Fruit fly (Drosophila melanogaster): Measurements from ENCODE around the gene Saf-B.

Saf-B gene

dm6 chr3R:24771273-24772231 lies 45.7 kb upstream of the Saf-B start, which contains the start of gene CG42331 (continued):
- peak; percentile 39 for TF ChIP-seq Camta (GFP tag; optimal IDR thresholded peaks at IDR 0.05)
- peak; percentile 71 for TF ChIP-seq Adf1 (GFP tag; IDR thresholded peaks at IDR 0.05)
- TF ChIP-seq HLH3B (GFP tag; IDR thresholded peaks at IDR 0.05) = peak; percentile 42; the same call in 1 of the 2 replicates
- peak; percentile 7 for TF ChIP-seq Vsx1 (GFP tag; optimal IDR thresholded peaks at IDR 0.05)
- TF ChIP-seq HLHmδ (GFP tag; optimal IDR thresholded peaks at IDR 0.05) = no peak
- peak; percentile 54 for TF ChIP-seq CG4820 (GFP tag; optimal IDR thresholded peaks at IDR 0.05)
- peak; percentile 28; the same call in 1 of the 2 replicates for TF ChIP-seq sob (GFP tag; IDR thresholded peaks at IDR 0.05)
- TF ChIP-seq CG34224 (GFP tag; IDR thresholded peaks at IDR 0.05; ENCODE audit: partially characterized antibody) = no peak
- no peak for TF ChIP-seq insv (GFP tag; optimal IDR thresholded peaks at IDR 0.05)
- peak; percentile 9 for TF ChIP-seq disco-r (GFP tag; optimal IDR thresholded peaks at IDR 0.05)
- peak; percentile 66 for TF ChIP-seq ATbp (GFP tag; optimal IDR thresholded peaks at IDR 0.05)
- TF ChIP-seq CG6175 (GFP tag; IDR thresholded peaks at IDR 0.05) = peak; percentile 18; the same call in 1 of the 3 replicates
- peak; percentile 52 for TF ChIP-seq CG4424 (GFP tag; optimal IDR thresholded peaks at IDR 0.05)
- TF ChIP-seq Eip74EF (GFP tag; optimal IDR thresholded peaks at IDR 0.05) = peak in 1 of 2 experiments; percentile 77
- TF ChIP-seq MBD-R2 (GFP tag; IDR thresholded peaks at IDR 0.05) = peak; percentile 32; the same call in 1 of the 2 replicates
- peak; percentile 23 for TF ChIP-seq trem (tag; optimal IDR thresholded peaks at IDR 0.05)
- TF ChIP-seq MESR4 (GFP tag; optimal IDR thresholded peaks at IDR 0.05) = no peak
- TF ChIP-seq CG6813 (GFP tag; optimal IDR thresholded peaks at IDR 0.05) = peak; percentile 38
- TF ChIP-seq her (GFP tag; optimal IDR thresholded peaks at IDR 0.05) = peak; percentile 45
- peak; percentile 51 for TF ChIP-seq CG17385 (GFP tag; optimal IDR thresholded peaks at IDR 0.05)
- no peak for TF ChIP-seq CG14014 (GFP tag; IDR thresholded peaks at IDR 0.05)
- TF ChIP-seq CG11398 (GFP tag; optimal IDR thresholded peaks at IDR 0.05) = no peak
- TF ChIP-seq CG10654 (GFP tag; optimal IDR thresholded peaks at IDR 0.05) = peak; percentile 12
- TF ChIP-seq Optix (GFP tag; IDR thresholded peaks at IDR 0.05) = no peak
- TF ChIP-seq crol (GFP tag; IDR thresholded peaks at IDR 0.05) = peak; percentile 89
- TF ChIP-seq Dp (GFP tag; optimal IDR thresholded peaks at IDR 0.05) = no peak
- TF ChIP-seq pfk (GFP tag; optimal IDR thresholded peaks at IDR 0.05) = no peak
- peak; percentile 17 for TF ChIP-seq CG18764 (GFP tag; optimal IDR thresholded peaks at IDR 0.05)
- no peak for TF ChIP-seq CG11247 (GFP tag; IDR thresholded peaks at IDR 0.05)
- TF ChIP-seq ranshi (GFP tag; IDR thresholded peaks at IDR 0.05) = peak; percentile 44; the same call in 1 of the 2 replicates
- peak; percentile 15 for TF ChIP-seq CG14710 (tag; optimal IDR thresholded peaks at IDR 0.05)
- TF ChIP-seq B-H1 (GFP tag; IDR thresholded peaks at IDR 0.05) = peak; percentile 57; the same call in 2 of the 3 replicates
- no peak for TF ChIP-seq pita (GFP tag; optimal IDR thresholded peaks at IDR 0.05)
- no peak for TF ChIP-seq CG33557 (GFP tag; optimal IDR thresholded peaks at IDR 0.05)
- TF ChIP-seq dysf (GFP tag; IDR thresholded peaks at IDR 0.05) = peak; percentile 83
- peak; percentile 38 for TF ChIP-seq NfI (GFP tag; optimal IDR thresholded peaks at IDR 0.05)
- TF ChIP-seq Lim3 (GFP tag; IDR thresholded peaks at IDR 0.05) = no peak
- peak; percentile 73 for TF ChIP-seq CoRest (tag; optimal IDR thresholded peaks at IDR 0.05)
- no peak for TF ChIP-seq slou (GFP tag; optimal IDR thresholded peaks at IDR 0.05)
- no peak for TF ChIP-seq CG15479 (GFP tag; optimal IDR thresholded peaks at IDR 0.05)
- TF ChIP-seq jing (GFP tag; optimal IDR thresholded peaks at IDR 0.05) = peak; percentile 26
- no peak for TF ChIP-seq ssp (GFP tag; IDR thresholded peaks at IDR 0.05)
- TF ChIP-seq phol (tag; optimal IDR thresholded peaks at IDR 0.05) = peak; percentile 71
- no peak for TF ChIP-seq danr (GFP tag; IDR thresholded peaks at IDR 0.05)
- TF ChIP-seq Trl (optimal IDR thresholded peaks at IDR 0.05) = peak; percentile 35 to 60
- peak; percentile 27 for TF ChIP-seq Trl (GFP tag; optimal IDR thresholded peaks at IDR 0.05)
- peak; percentile 3; the same call in 1 of the 2 replicates for TF ChIP-seq CG5953 (GFP tag; IDR thresholded peaks at IDR 0.05)
- TF ChIP-seq CG17568 (GFP tag; optimal IDR thresholded peaks at IDR 0.05) = peak; percentile 8

All from whole organism, embryonic.